Fruit fly (Drosophila melanogaster) whole organism, prepupa: ENCODE data around the gene CG2082.

Experiments used
- Blimp-1 ChIP-seq: fragments of 200-800 bp; sonication (Bioruptor generic); optimal IDR thresholded peaks from 3 replicates; lab custom pipeline; 2017; ENCODE audit warnings: missing biosample characterization, missing genetic modification characterization, mild to moderate bottlenecking, moderate library complexity, missing genetic modification reagents
- CG10669 ChIP-seq: fragments of 200-800 bp; sonication (Bioruptor generic); optimal IDR thresholded peaks from 3 replicates; lab custom pipeline; 2018; ENCODE audit warnings: missing biosample characterization, mild to moderate bottlenecking, missing genetic modification characterization, moderate library complexity
- CG11762 ChIP-seq: fragments of 200-800 bp; sonication (Bioruptor generic); optimal IDR thresholded peaks from 3 replicates; lab custom pipeline; 2016; ENCODE audit warnings: missing biosample characterization, missing genetic modification characterization; ENCODE audit not compliant: insufficient read depth
- CG11902 ChIP-seq: fragments of 200-800 bp; sonication (Bioruptor generic); optimal IDR thresholded peaks from 3 replicates; lab custom pipeline; 2016; ENCODE audit warnings: missing biosample characterization, missing genetic modification characterization
- CG1621 ChIP-seq: fragments of 200-800 bp; sonication (Bioruptor generic); optimal IDR thresholded peaks from 3 replicates; lab custom pipeline; 2018; ENCODE audit warnings: missing biosample characterization, mild to moderate bottlenecking, missing genetic modification characterization
- CG3032 ChIP-seq: fragments of 200-800 bp; optimal IDR thresholded peaks from 2 replicates; lab custom pipeline; 2019; ENCODE audit warnings: missing biosample characterization, mild to moderate bottlenecking, missing genetic modification characterization, moderate library complexity
- CG31627 ChIP-seq: fragments of 200-800 bp; sonication (Bioruptor generic); optimal IDR thresholded peaks from 3 replicates; lab custom pipeline; 2016; ENCODE audit warnings: missing biosample characterization, missing genetic modification characterization
- CG32006 ChIP-seq: fragments of 200-800 bp; sonication (Bioruptor generic); optimal IDR thresholded peaks from 3 replicates; lab custom pipeline; 2017; ENCODE audit warnings: missing biosample characterization, mild to moderate bottlenecking, missing genetic modification characterization
- CG3919 ChIP-seq: fragments of 200-800 bp; sonication (Bioruptor generic); optimal IDR thresholded peaks from 3 replicates; lab custom pipeline; 2016; ENCODE audit warnings: missing biosample characterization, missing genetic modification characterization
- CG4318 ChIP-seq: fragments of 200-800 bp; sonication (Bioruptor generic); optimal IDR thresholded peaks from 3 replicates; lab custom pipeline; 2017; ENCODE audit warnings: missing biosample characterization, mild to moderate bottlenecking, missing genetic modification characterization
- CG6163 ChIP-seq: fragments of 200-800 bp; sonication (Bioruptor generic); IDR thresholded peaks from 3 replicates; pipeline ENCODE4 v1.3.6; 2022; ENCODE audit warnings: missing biosample characterization, missing genetic modification characterization
- CG6276 ChIP-seq: fragments of 200-800 bp; sonication (Bioruptor generic); optimal IDR thresholded peaks from 2 replicates; lab custom pipeline; 2017; ENCODE audit warnings: missing biosample characterization, mild to moderate bottlenecking, missing genetic modification characterization
- CG6792 ChIP-seq: fragments of 200-800 bp; sonication (Bioruptor generic); optimal IDR thresholded peaks from 3 replicates; lab custom pipeline; 2016; ENCODE audit warnings: missing biosample characterization, missing genetic modification characterization
- CG6808 ChIP-seq: fragments of 200-800 bp; sonication (Bioruptor generic); optimal IDR thresholded peaks from 3 replicates; lab custom pipeline; 2017; ENCODE audit warnings: missing biosample characterization, missing genetic modification characterization, mild to moderate bottlenecking, moderate library complexity, missing genetic modification reagents
- CG6854 ChIP-seq: fragments of 200-800 bp; sonication (Bioruptor generic); optimal IDR thresholded peaks from 2 replicates; lab custom pipeline; 2017; ENCODE audit warnings: missing biosample characterization, mild to moderate bottlenecking, missing genetic modification characterization
- CG7368 ChIP-seq: fragments of 200-800 bp; sonication (Bioruptor generic); optimal IDR thresholded peaks from 3 replicates; lab custom pipeline; 2016; ENCODE audit warnings: missing biosample characterization, missing genetic modification characterization
- CG8119 ChIP-seq: fragments of 200-800 bp; sonication (Bioruptor generic); IDR thresholded peaks from 3 replicates; pipeline ENCODE4 v1.3.6; 2022; ENCODE audit warnings: missing biosample characterization, missing genetic modification characterization
- CG8319 ChIP-seq: fragments of 200-800 bp; sonication (Bioruptor generic); optimal IDR thresholded peaks from 3 replicates; lab custom pipeline; 2016; ENCODE audit warnings: missing biosample characterization, missing genetic modification characterization
- CG8632 ChIP-seq: fragments of 200-800 bp; sonication (Bioruptor generic); optimal IDR thresholded peaks from 3 replicates; lab custom pipeline; 2016; ENCODE audit warnings: missing biosample characterization, missing genetic modification characterization
- CG9139 ChIP-seq: fragments of 200-800 bp; sonication (Bioruptor generic); optimal IDR thresholded peaks from 3 replicates; lab custom pipeline; 2017; ENCODE audit warnings: missing biosample characterization, mild to moderate bottlenecking, missing genetic modification characterization
- Eip75B ChIP-seq: fragments of 200-800 bp; sonication (Bioruptor generic); optimal IDR thresholded peaks from 3 replicates; lab custom pipeline; 2016; ENCODE audit warnings: missing biosample characterization, missing genetic modification characterization
- Eip78C ChIP-seq: fragments of 200-800 bp; sonication (Bioruptor generic); peaks from one replicate; lab custom pipeline; 2016; ENCODE audit warnings: missing biosample characterization, missing genetic modification characterization
- Eip93F ChIP-seq: fragments of 200-800 bp; sonication (Bioruptor generic); optimal IDR thresholded peaks from 2 replicates; lab custom pipeline; 2016; ENCODE audit warnings: missing biosample characterization, mild to moderate bottlenecking, missing genetic modification characterization
- Ets21C ChIP-seq: fragments of 200-800 bp; sonication (Bioruptor generic); optimal IDR thresholded peaks from 3 replicates; lab custom pipeline; 2016; ENCODE audit warnings: missing biosample characterization, missing genetic modification characterization
- Ets96B ChIP-seq: fragments of 200-800 bp; optimal IDR thresholded peaks from 2 replicates; lab custom pipeline; 2019; ENCODE audit warnings: missing biosample characterization, mild to moderate bottlenecking, missing genetic modification characterization, moderate library complexity
- Gug ChIP-seq: fragments of 200-800 bp; sonication (Bioruptor generic); IDR thresholded peaks from 2 replicates; pipeline ENCODE4 v1.3.6; 2022; ENCODE audit warnings: missing biosample characterization, missing genetic modification characterization
- Hr38 ChIP-seq: sonication (Bioruptor generic); optimal IDR thresholded peaks from 2 replicates; lab custom pipeline; 2016; ENCODE audit warnings: missing biosample characterization, missing genetic modification characterization
- Hr39 ChIP-seq: fragments of 200-800 bp; sonication (Bioruptor generic); optimal IDR thresholded peaks from 2 replicates; lab custom pipeline; 2016; ENCODE audit warnings: missing biosample characterization, missing genetic modification characterization
- Lpt ChIP-seq: fragments of 200-800 bp; sonication (Bioruptor generic); optimal IDR thresholded peaks from 3 replicates; lab custom pipeline; 2016; ENCODE audit warnings: missing biosample characterization, missing genetic modification characterization
- Met ChIP-seq: fragments of 200-800 bp; sonication (Bioruptor generic); optimal IDR thresholded peaks from 3 replicates; lab custom pipeline; 2016; ENCODE audit warnings: missing biosample characterization, missing genetic modification characterization
- OdsH ChIP-seq: fragments of 200-800 bp; sonication (Bioruptor generic); optimal IDR thresholded peaks from 3 replicates; lab custom pipeline; 2016; ENCODE audit warnings: missing biosample characterization, missing genetic modification characterization
- Smox ChIP-seq: fragments of 200-800 bp; sonication (Bioruptor generic); optimal IDR thresholded peaks from 3 replicates; lab custom pipeline; 2016; ENCODE audit warnings: missing biosample characterization, missing genetic modification characterization
- Sox102F ChIP-seq: fragments of 200-800 bp; sonication (Bioruptor generic); optimal IDR thresholded peaks from 2 replicates; lab custom pipeline; 2016; ENCODE audit warnings: missing biosample characterization, mild to moderate bottlenecking, missing genetic modification characterization
- Sox15 ChIP-seq: fragments of 200-800 bp; sonication (Bioruptor generic); optimal IDR thresholded peaks from 3 replicates; lab custom pipeline; 2016; ENCODE audit warnings: missing biosample characterization, missing genetic modification characterization
- achi ChIP-seq: fragments of 200-800 bp; sonication (Bioruptor generic); optimal IDR thresholded peaks from 3 replicates; lab custom pipeline; 2016; ENCODE audit warnings: missing biosample characterization, missing genetic modification characterization
- acj6 ChIP-seq: fragments of 200-800 bp; sonication (Bioruptor generic); optimal IDR thresholded peaks from 3 replicates; lab custom pipeline; 2016; ENCODE audit warnings: missing biosample characterization, missing genetic modification characterization
- cyc ChIP-seq: fragments of 200-800 bp; sonication (Bioruptor generic); optimal IDR thresholded peaks from 3 replicates; lab custom pipeline; 2016; ENCODE audit warnings: missing biosample characterization, missing genetic modification characterization
- dac ChIP-seq: fragments of 200-800 bp; sonication (Bioruptor generic); optimal IDR thresholded peaks from 2 replicates; lab custom pipeline; 2017; ENCODE audit warnings: missing biosample characterization, mild to moderate bottlenecking, missing genetic modification characterization
- dsx ChIP-seq: fragments of 200-800 bp; optimal IDR thresholded peaks from 3 replicates; lab custom pipeline; 2019; ENCODE audit warnings: missing biosample characterization, mild to moderate bottlenecking, missing genetic modification characterization, moderate library complexity; ENCODE audit not compliant: poor library complexity, severe bottlenecking
- eg ChIP-seq: fragments of 200-800 bp; sonication (Bioruptor generic); IDR thresholded peaks from 3 replicates; pipeline ENCODE4 v1.3.6; 2022; ENCODE audit warnings: missing biosample characterization, missing genetic modification characterization
- fd59A ChIP-seq: fragments of 200-800 bp; sonication (Bioruptor generic); optimal IDR thresholded peaks from 2 replicates; lab custom pipeline; 2017; ENCODE audit warnings: missing biosample characterization, mild to moderate bottlenecking, missing genetic modification characterization, missing genetic modification reagents
- fkh ChIP-seq: fragments of 200-800 bp; sonication (Bioruptor generic); optimal IDR thresholded peaks from 3 replicates; lab custom pipeline; 2017; ENCODE audit warnings: missing biosample characterization, mild to moderate bottlenecking, missing genetic modification characterization, moderate library complexity
- lz ChIP-seq: fragments of 200-800 bp; sonication (Bioruptor generic); optimal IDR thresholded peaks from 3 replicates; lab custom pipeline; 2016; ENCODE audit warnings: missing biosample characterization, missing genetic modification characterization
- net ChIP-seq: fragments of 200-800 bp; sonication (Bioruptor generic); optimal IDR thresholded peaks from 3 replicates; lab custom pipeline; 2016; ENCODE audit warnings: missing biosample characterization, missing genetic modification characterization
- pdm3 ChIP-seq: fragments of 200-800 bp; sonication (Bioruptor generic); optimal IDR thresholded peaks from 3 replicates; lab custom pipeline; 2016; ENCODE audit warnings: missing biosample characterization, missing genetic modification characterization
- ss ChIP-seq, 2 experiments: fragments of 200-800 bp; sonication (Bioruptor generic); optimal IDR thresholded peaks; 2 replicates in 1 of 2; 3 replicates in 1 of 2; lab custom pipeline; 2017 to 2018; ENCODE audit warnings: mild to moderate bottlenecking in 2 of 2, missing biosample characterization in 2 of 2, missing genetic modification characterization in 2 of 2, moderate library complexity in 1 of 2
- svp ChIP-seq: fragments of 200-800 bp; sonication (Bioruptor generic); peaks from one replicate; lab custom pipeline; 2016; ENCODE audit warnings: missing biosample characterization, missing genetic modification characterization
- topi ChIP-seq: fragments of 200-800 bp; sonication (Bioruptor generic); optimal IDR thresholded peaks from 3 replicates; lab custom pipeline; 2016; ENCODE audit warnings: missing biosample characterization, missing genetic modification characterization

Gene CG2082

DNA sequence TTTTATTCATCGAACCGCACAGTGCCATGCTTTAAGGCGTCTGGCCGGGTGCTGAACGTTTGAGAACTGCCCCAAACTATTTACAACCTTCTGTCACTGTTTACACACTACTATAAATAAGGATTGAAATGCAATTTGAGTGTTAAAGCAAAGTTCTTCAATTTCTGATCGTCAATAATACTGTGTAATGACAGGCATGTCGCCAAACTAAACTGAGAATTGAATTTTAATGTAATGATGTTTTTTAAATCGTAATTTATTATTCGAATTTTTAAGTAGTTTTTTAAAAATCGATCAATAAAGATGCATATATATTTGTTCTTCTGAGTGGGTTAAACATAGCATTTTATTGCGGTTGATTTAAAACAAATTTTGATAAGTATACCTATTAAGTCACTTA, at the start of gene CG2082:
TSS of gene CG2082 (minus strand) at position 101 of the 400 bp plus-strand sequence.
- TF ChIP-seq CG6854 (no peak), fd59A (GFP tag; lab: Kevin White, UChicago) (no peak), CG4318 (no peak), Ets21C (GFP tag; lab: Kevin White, UChicago) (no peak)

DNA sequence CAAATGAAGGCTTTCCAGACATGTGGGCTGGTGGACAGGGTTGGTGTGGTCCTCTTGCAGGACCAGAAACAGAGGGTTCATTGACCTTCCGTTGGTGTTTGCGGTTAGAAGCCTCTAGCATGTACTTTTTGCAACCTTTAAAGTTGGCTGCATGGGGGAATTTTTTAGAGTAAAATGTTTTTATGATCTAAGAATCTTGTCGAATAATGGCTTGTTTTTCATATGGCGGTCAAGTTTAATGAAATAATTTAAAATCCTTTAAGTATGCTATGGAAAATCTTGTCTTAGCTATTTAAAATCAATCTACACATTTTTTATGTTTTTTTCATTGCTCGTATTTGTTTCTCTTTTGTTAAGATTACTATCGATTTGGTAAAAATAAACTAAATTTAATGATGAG, 48.9 kb upstream of the CG2082 start, which contains the start of gene glob3:
TSS of gene glob3 (plus strand) at position 301 of the 400 bp plus-strand sequence.
- no peak for TF ChIP-seq CG4318
- no peak for TF ChIP-seq CG1621 (tag; lab: Kevin White, UChicago)
- TF ChIP-seq cyc (GFP tag; lab: Kevin White, UChicago) = no peak

DNA sequence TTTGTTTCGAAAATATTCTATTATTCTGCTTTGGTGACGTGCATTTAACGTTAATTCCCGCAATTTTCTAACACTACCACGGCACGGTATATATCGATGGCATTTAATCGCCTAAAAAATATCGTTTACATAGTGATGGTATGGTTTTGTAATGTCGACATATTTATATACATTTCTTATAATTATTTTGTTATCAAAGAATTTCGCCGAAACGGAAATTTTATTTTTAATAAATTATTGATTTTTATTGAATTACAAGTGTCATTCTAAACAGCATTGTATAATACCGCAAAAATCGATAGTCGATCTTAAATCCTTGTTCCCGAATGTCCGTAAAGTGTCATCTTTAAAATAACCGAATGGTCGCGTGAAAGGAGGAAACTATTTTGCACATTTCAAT, 43.6 kb upstream of the CG2082 start, which contains the start of the genes Sec20 and dgrn:
TSS of gene Sec20 (minus strand) at position 77 of the 400 bp plus-strand sequence.
TSS of gene dgrn (plus strand) at position 160 of the 400 bp plus-strand sequence.
- TF ChIP-seq lz (GFP tag; lab: Kevin White, UChicago) (peak; percentile 66), Sox15 (GFP tag; lab: Kevin White, UChicago) (peak; percentile 29), dsx (GFP tag; lab: Kevin White, UChicago) (peak; percentile 46), CG6854 (no peak), Eip93F (GFP tag; lab: Kevin White, UChicago) (peak; percentile 52), svp (GFP tag; lab: Kevin White, UChicago) (peak; percentile 71), Lpt (no peak), CG3032 (peak; percentile 66), Sox102F (GFP tag; lab: Kevin White, UChicago) (no peak), CG8119 (GFP tag; lab: Robert Waterston, UW) (no peak), eg (GFP tag; lab: Robert Waterston, UW) (peak; percentile 44; the same call in 1 of the 3 replicates), CG4318 (no peak), fd59A (GFP tag; lab: Kevin White, UChicago) (no peak), CG31627 (GFP tag; lab: Kevin White, UChicago) (peak; percentile 60), CG11762 (GFP tag; lab: Kevin White, UChicago) (peak; percentile 19), Eip78C (peak; percentile 88), CG6808 (GFP tag; lab: Kevin White, UChicago) (peak; percentile 21), CG8319 (GFP tag; lab: Kevin White, UChicago) (peak; percentile 43), Ets96B (tag; lab: Kevin White, UChicago) (peak; percentile 67), Hr39 (GFP tag; lab: Kevin White, UChicago) (peak; percentile 53), cyc (GFP tag; lab: Kevin White, UChicago) (peak; percentile 67), topi (peak; percentile 64), CG3919 (no peak), CG11902 (GFP tag; lab: Kevin White, UChicago) (peak; percentile 35), ss (GFP tag; optimal IDR thresholded peaks at IDR 0.05; lab: Kevin White, UChicago) (no peak), CG10669 (no peak), Met (GFP tag; lab: Kevin White, UChicago) (peak; percentile 75), CG32006 (GFP tag; lab: Kevin White, UChicago) (no peak), CG6792 (GFP tag; lab: Kevin White, UChicago) (peak; percentile 66), Eip75B (GFP tag; lab: Kevin White, UChicago) (peak; percentile 50), acj6 (GFP tag; lab: Kevin White, UChicago) (peak; percentile 73), net (GFP tag; lab: Kevin White, UChicago) (no peak), CG8632 (GFP tag; lab: Kevin White, UChicago) (peak; percentile 15), Gug (GFP tag; lab: Robert Waterston, UW) (0 out of 2 replicates have a peak, but pooled peaks have one; percentile 32), dac (GFP tag; lab: Kevin White, UChicago) (no peak), OdsH (GFP tag; lab: Kevin White, UChicago) (peak; percentile 74), Blimp-1 (GFP tag; lab: Kevin White, UChicago) (no peak), achi (peak; percentile 70), CG6163 (GFP tag; lab: Robert Waterston, UW) (no peak), Hr38 (GFP tag; lab: Kevin White, UChicago) (no peak), pdm3 (no peak), Smox (GFP tag; lab: Kevin White, UChicago) (no peak), CG6276 (GFP tag; lab: Kevin White, UChicago) (no peak), CG9139 (no peak), CG7368 (peak; percentile 44), fkh (no peak)
